Worm (Caenorhabditis elegans) whole organism, L2 larva: Measurements from ENCODE around the gene sre-19.

Experiments
- ZK546.5 ChIP-seq: sonication (generic microtip); optimal IDR thresholded peaks from 2 replicates; lab custom pipeline; 2017; ENCODE audit warnings: missing biosample characterization, missing genetic modification characterization
- egl-27 ChIP-seq: sonication (generic microtip); optimal IDR thresholded peaks from 3 replicates; lab custom pipeline; 2017; ENCODE audit warnings: missing biosample characterization, missing genetic modification reagents, missing genetic modification characterization
- mdl-1 ChIP-seq, 2 experiments: fragments of 150-350 bp in 1 of 2; sonication (generic microtip) in 1 of 2; optimal IDR thresholded peaks; 2 replicates each; lab custom pipeline; 2017; ENCODE audit warnings: missing biosample characterization in 2 of 2, missing genetic modification characterization in 2 of 2
- nhr-25 ChIP-seq: fragments of 150-350 bp; sonication (generic microtip); optimal IDR thresholded peaks from 3 replicates; lab custom pipeline; 2014; ENCODE audit warnings: missing biosample characterization, missing genetic modification characterization
- nhr-77 ChIP-seq: fragments of 150-350 bp; optimal IDR thresholded peaks from 2 replicates; lab custom pipeline; 2014; ENCODE audit warnings: missing biosample characterization, missing genetic modification characterization
- ztf-4 ChIP-seq: fragments of 150-350 bp; optimal IDR thresholded peaks from 2 replicates; lab custom pipeline; 2014; ENCODE audit warnings: missing biosample characterization, missing genetic modification characterization

- TF ChIP-seq ztf-4 (no peak), nhr-77 (no peak), nhr-25 (no peak), mdl-1 (tag; optimal IDR thresholded peaks at IDR 0.05; lab: Kevin White, UChicago) (no peak), ZK546.5 (no peak), egl-27 (no peak)
Measured at ce11 chrIV:12196608-12197007, 42.1 kb downstream of the sre-19 start.
